Fruit fly (Drosophila melanogaster) whole organism, wandering third instar larva: ENCODE data around the gene CG6345.
A peak's percentile ranks its signal among the peaks of the same experiment; 100 is the strongest.

ENCODE experiments used
- Abd-B ChIP-seq: fragments of >200 bp; optimal IDR thresholded peaks from 2 replicates; lab custom pipeline; 2017; ENCODE audit warnings: missing biosample characterization, missing genetic modification characterization
- CG32264 ChIP-seq: fragments of 200-800 bp; sonication (Bioruptor generic); optimal IDR thresholded peaks from 2 replicates; lab custom pipeline; 2016; ENCODE audit warnings: missing biosample characterization, missing genetic modification characterization
- CG9705 ChIP-seq: fragments of 200-800 bp; sonication (Bioruptor generic); optimal IDR thresholded peaks from 2 replicates; lab custom pipeline; 2018; ENCODE audit warnings: missing biosample characterization, mild to moderate bottlenecking, missing genetic modification characterization
- CrebA ChIP-seq: fragments of 200-800 bp; sonication (Bioruptor generic); optimal IDR thresholded peaks from 2 replicates; lab custom pipeline; 2016; ENCODE audit warnings: missing biosample characterization, mild to moderate bottlenecking, missing genetic modification characterization, borderline replicate concordance
- Dfd ChIP-seq: fragments of >200 bp; optimal IDR thresholded peaks from 2 replicates; lab custom pipeline; 2017; ENCODE audit warnings: missing biosample characterization, missing genetic modification characterization
- Dif ChIP-seq: fragments of 200-275, 200-300 bp; sonication (Bioruptor generic); optimal IDR thresholded peaks from 2 replicates; lab custom pipeline; 2018; ENCODE audit warnings: missing biosample characterization, missing genetic modification characterization; ENCODE audit not compliant: partially characterized antibody
- GATAd ChIP-seq: sonication (Bioruptor generic); optimal IDR thresholded peaks from 2 replicates; lab custom pipeline; 2016; ENCODE audit warnings: missing biosample characterization, missing genetic modification characterization
- HLH106 ChIP-seq: fragments of 200-800 bp; optimal IDR thresholded peaks from 3 replicates; lab custom pipeline; 2019; ENCODE audit warnings: missing biosample characterization, mild to moderate bottlenecking, missing genetic modification characterization, moderate library complexity
- Hnf4 ChIP-seq: fragments of 200-800 bp; sonication (Bioruptor generic); optimal IDR thresholded peaks from 2 replicates; lab custom pipeline; 2016; ENCODE audit warnings: missing biosample characterization, mild to moderate bottlenecking, missing genetic modification characterization
- Jra ChIP-seq: sonication (Bioruptor generic); optimal IDR thresholded peaks from 2 replicates; lab custom pipeline; 2016; ENCODE audit warnings: missing biosample characterization, missing genetic modification characterization
- Mio ChIP-seq: sonication (Bioruptor generic); optimal IDR thresholded peaks from 2 replicates; lab custom pipeline; 2016; ENCODE audit warnings: missing biosample characterization, missing genetic modification characterization
- Myc ChIP-seq: fragments of >200 bp; optimal IDR thresholded peaks from 2 replicates; lab custom pipeline; 2017
- N ChIP-seq: fragments of >200 bp; optimal IDR thresholded peaks from 2 replicates; lab custom pipeline; 2018; ENCODE audit warnings: missing biosample characterization, missing external identifiers, missing genetic modification characterization
- Rel ChIP-seq, 2 experiments: fragments of 200-800 bp; sonication (Bioruptor generic) in 1 of 2; optimal IDR thresholded peaks; 2 replicates in 1 of 2; 3 replicates in 1 of 2; lab custom pipeline; 2016 to 2019; ENCODE audit warnings: mild to moderate bottlenecking in 2 of 2, missing biosample characterization in 2 of 2, missing genetic modification characterization in 2 of 2, moderate library complexity in 1 of 2
- Vsx2 ChIP-seq: fragments of 200-300, 225-300 bp; sonication (Bioruptor generic); optimal IDR thresholded peaks from 2 replicates; lab custom pipeline; 2018; ENCODE audit warnings: missing biosample characterization, missing genetic modification characterization; ENCODE audit not compliant: partially characterized antibody
- br ChIP-seq: fragments of 200-800 bp; sonication (Bioruptor generic); optimal IDR thresholded peaks from 2 replicates; lab custom pipeline; 2016; ENCODE audit warnings: missing biosample characterization, missing genetic modification characterization
- brk ChIP-seq: fragments of 200-800 bp; sonication (Bioruptor generic); optimal IDR thresholded peaks from 2 replicates; lab custom pipeline; 2016; ENCODE audit warnings: missing biosample characterization, mild to moderate bottlenecking, missing genetic modification characterization
- dl ChIP-seq, 2 experiments: fragments of 175-275, 200-275 bp in 1 of 2; fragments of 200-275 bp in 1 of 2; sonication (Bioruptor generic); optimal IDR thresholded peaks; lab custom pipeline; 2018; ENCODE audit warnings: mild to moderate bottlenecking in 2 of 2, missing biosample characterization in 2 of 2, missing genetic modification characterization in 2 of 2, moderate library complexity in 2 of 2; ENCODE audit not compliant: partially characterized antibody in 2 of 2, insufficient read depth in 1 of 2
- dmrt93B ChIP-seq: fragments of 200-800 bp; sonication (Bioruptor generic); optimal IDR thresholded peaks from 2 replicates; lab custom pipeline; 2018; ENCODE audit warnings: missing biosample characterization, mild to moderate bottlenecking, missing genetic modification characterization
- dsf ChIP-seq: sonication (Bioruptor generic); optimal IDR thresholded peaks from 2 replicates; lab custom pipeline; 2016; ENCODE audit warnings: missing biosample characterization, missing genetic modification characterization, borderline replicate concordance
- ey ChIP-seq: fragments of 200-800 bp; sonication (Bioruptor generic); optimal IDR thresholded peaks from 2 replicates; lab custom pipeline; 2016; ENCODE audit warnings: missing biosample characterization, missing genetic modification characterization
- foxo ChIP-seq, 2 experiments: fragments of 200-800 bp; sonication (Bioruptor generic); optimal IDR thresholded peaks; 2 replicates in 1 of 2; 3 replicates in 1 of 2; lab custom pipeline; 2016 to 2017; ENCODE audit warnings: missing biosample characterization in 2 of 2, missing genetic modification characterization in 2 of 2
- fru ChIP-seq: fragments of 200-800 bp; sonication (Bioruptor generic); optimal IDR thresholded peaks from 3 replicates; lab custom pipeline; 2016; ENCODE audit warnings: missing biosample characterization, mild to moderate bottlenecking, missing genetic modification characterization
- h ChIP-seq: fragments of 200-800 bp; sonication (Bioruptor generic); optimal IDR thresholded peaks from 3 replicates; lab custom pipeline; 2016; ENCODE audit warnings: missing biosample characterization, mild to moderate bottlenecking, missing genetic modification characterization
- jim ChIP-seq: fragments of 175-275, 200-325 bp; sonication (Bioruptor generic); optimal IDR thresholded peaks from 2 replicates; lab custom pipeline; 2016; ENCODE audit warnings: missing biosample characterization, mild to moderate bottlenecking, missing genetic modification characterization
- lola ChIP-seq: fragments of >200 bp; optimal IDR thresholded peaks from 2 replicates; lab custom pipeline; 2017; ENCODE audit warnings: missing biosample characterization, missing genetic modification characterization
- pan ChIP-seq: fragments of >200 bp; optimal IDR thresholded peaks from 2 replicates; lab custom pipeline; 2017
- psq ChIP-seq: fragments of 200-800 bp; sonication (Bioruptor generic); optimal IDR thresholded peaks from 3 replicates; lab custom pipeline; 2017; ENCODE audit warnings: missing biosample characterization, mild to moderate bottlenecking, missing genetic modification characterization, moderate library complexity
- rgr ChIP-seq: fragments of 200-800 bp; sonication (Bioruptor generic); optimal IDR thresholded peaks from 3 replicates; lab custom pipeline; 2016; ENCODE audit warnings: missing biosample characterization, mild to moderate bottlenecking, missing genetic modification characterization
- sage ChIP-seq: fragments of 200-800 bp; sonication (Bioruptor generic); optimal IDR thresholded peaks from 2 replicates; lab custom pipeline; 2016; ENCODE audit warnings: missing biosample characterization, mild to moderate bottlenecking, missing genetic modification characterization
- sv ChIP-seq: fragments of 200-800 bp; sonication (Bioruptor generic); optimal IDR thresholded peaks from 3 replicates; lab custom pipeline; 2016; ENCODE audit warnings: missing biosample characterization, missing genetic modification characterization
- tai ChIP-seq: sonication (Bioruptor generic); optimal IDR thresholded peaks from 2 replicates; lab custom pipeline; 2016; ENCODE audit warnings: missing biosample characterization, missing genetic modification characterization
- usp ChIP-seq: fragments of >200 bp; optimal IDR thresholded peaks from 2 replicates; lab custom pipeline; 2017; ENCODE audit warnings: missing biosample characterization, missing genetic modification characterization
- woc ChIP-seq: sonication (Bioruptor generic); optimal IDR thresholded peaks from 2 replicates; lab custom pipeline; 2016; ENCODE audit warnings: missing biosample characterization, mild to moderate bottlenecking, missing genetic modification characterization

The CG6345 gene

DNA sequence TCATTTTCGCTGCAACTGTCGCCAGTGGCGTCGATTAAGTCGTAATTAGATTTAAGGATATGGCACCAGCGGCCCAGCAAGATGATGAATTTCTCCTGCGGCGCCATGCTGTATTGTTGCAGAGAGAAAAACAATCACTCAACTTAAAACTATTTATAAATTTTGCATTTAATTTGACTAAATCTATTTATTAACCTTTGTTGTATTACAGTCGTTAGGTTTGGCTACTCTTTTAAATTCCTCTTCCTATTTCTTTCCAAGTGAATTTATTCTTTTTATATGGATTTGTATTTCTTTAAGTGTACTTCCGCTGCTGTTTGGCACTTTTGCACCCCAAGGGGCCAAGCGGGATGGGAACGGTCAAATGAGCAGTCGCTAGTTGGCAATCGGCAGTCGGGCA, 33.1 kb upstream of the CG6345 start:
- TF ChIP-seq Jra (GFP tag; lab: Kevin White, UChicago) (no peak), Mio (GFP tag; lab: Kevin White, UChicago) (no peak), N (GFP tag; lab: Kevin White, UChicago) (no peak), dmrt93B (GFP tag; lab: Kevin White, UChicago) (no peak), foxo (GFP tag; optimal IDR thresholded peaks at IDR 0.05; lab: Kevin White, UChicago) (peak in 1 of 2 experiments; percentile 26)

DNA sequence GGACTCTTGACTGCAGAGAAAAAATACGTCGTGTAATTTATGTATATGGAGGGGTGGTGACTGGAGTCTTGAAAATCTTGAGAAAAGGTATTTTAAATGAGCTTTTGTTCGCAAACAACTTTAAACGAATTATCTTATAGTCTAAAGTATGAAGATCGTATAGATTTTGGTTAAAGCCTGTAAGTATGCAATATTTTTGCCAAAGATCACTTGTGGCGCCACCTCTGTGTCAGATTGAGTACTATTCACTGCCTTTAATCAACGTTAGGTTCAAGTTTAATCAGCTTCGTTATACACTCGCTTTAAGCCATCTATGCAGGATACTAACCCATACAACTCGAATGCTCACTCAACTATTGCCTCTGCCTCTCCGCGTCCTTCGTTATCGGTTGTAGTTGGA, 21.1 kb upstream of the CG6345 start:
- no peak for TF ChIP-seq dsf
- peak; percentile 52 for TF ChIP-seq Myc (lab: Kevin White, UChicago)
- no peak for TF ChIP-seq dl (GFP tag; optimal IDR thresholded peaks at IDR 0.05; lab: Kevin White, UChicago; ENCODE audit: insufficient read depth in 1 of 2, partially characterized antibody in 2 of 2)
- no peak for TF ChIP-seq Vsx2 (GFP tag; lab: Kevin White, UChicago)
- no peak for TF ChIP-seq Hnf4 (GFP tag; lab: Kevin White, UChicago)
- no peak for TF ChIP-seq pan
- TF ChIP-seq Abd-B (GFP tag; lab: Kevin White, UChicago) = no peak
- no peak for TF ChIP-seq jim (GFP tag; lab: Kevin White, UChicago)
- TF ChIP-seq, all 38 proteins: peak for 1

DNA sequence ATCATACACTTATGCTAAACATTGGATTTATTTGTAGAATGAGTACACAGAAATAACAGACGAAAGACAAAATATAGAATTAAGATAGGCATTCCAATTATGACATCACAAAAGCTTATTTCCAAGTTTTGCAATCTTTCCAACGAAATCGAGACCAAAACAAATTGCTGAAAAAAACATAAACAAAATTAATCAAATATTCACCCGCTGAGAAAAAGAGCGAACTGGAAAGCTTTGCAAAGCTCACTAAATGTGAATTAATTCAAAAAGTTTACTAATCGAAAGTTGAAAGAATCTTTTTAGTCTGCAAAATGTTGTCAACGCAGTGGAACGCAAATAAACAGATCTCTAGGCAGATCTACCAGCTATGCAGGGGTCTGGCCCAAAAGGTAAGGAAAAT, 18.6 kb upstream of the CG6345 start, which contains the start of gene Cyp12e1:
Gene Cyp12e1, plus strand, starts transcription at position 301 of the 400 bp plus-strand sequence.
- TF ChIP-seq CrebA (GFP tag; lab: Kevin White, UChicago) (peak; percentile 53), CG9705 (GFP tag; lab: Kevin White, UChicago) (no peak), N (GFP tag; lab: Kevin White, UChicago) (no peak)

DNA sequence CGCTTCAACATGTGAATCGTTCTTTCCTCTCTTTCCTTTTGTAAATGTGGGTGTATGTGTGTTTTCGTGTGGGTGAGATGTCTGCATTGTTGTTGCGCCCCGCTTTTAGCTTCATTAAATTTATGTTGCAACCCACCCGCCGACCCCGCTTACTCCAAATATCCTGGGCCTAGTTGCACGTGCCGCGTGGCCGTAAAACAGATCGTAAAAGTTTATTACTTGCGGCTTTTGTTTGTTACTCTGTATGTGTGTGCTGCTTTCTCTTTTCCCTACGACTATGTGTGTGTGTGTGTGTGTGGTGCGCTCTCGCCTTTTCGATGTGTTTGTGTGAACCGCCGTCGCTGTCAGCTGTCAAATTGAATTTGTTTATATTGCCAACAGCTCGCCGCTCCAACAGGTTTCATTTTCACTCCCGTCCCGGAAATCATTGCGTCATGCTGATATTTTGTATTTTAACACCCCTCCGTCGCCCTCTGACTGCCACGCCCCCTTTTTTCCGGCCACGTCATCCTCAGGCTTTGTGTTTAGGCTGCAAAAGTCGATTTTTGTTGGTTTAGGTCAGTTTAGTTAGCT, 17.6 kb upstream of the CG6345 start:
- TF ChIP-seq Dfd (GFP tag; lab: Kevin White, UChicago) (peak; percentile 61), Jra (GFP tag; lab: Kevin White, UChicago) (no peak)

DNA sequence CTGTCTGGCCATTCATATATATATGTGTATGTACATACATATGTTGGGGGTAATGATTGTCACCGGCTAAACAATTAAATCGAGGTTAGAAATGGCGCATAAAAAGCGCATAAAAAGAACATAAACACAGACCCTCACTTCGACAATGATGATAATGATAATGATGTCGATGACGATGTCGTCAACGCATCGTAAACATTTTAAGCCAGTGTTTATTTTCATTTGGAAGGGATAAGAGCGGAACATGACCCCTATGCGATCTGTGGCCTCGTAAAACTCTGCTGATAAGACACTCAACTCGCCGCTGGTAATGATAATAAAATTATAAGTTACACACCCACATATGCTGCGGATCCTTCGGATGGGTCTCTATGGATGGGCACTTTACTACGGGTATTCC, 15.2 kb upstream of the CG6345 start:
- no peak for TF ChIP-seq foxo (GFP tag; optimal IDR thresholded peaks at IDR 0.05; lab: Kevin White, UChicago)
- TF ChIP-seq ey (GFP tag; lab: Kevin White, UChicago) = no peak
- no peak for TF ChIP-seq CG9705 (GFP tag; lab: Kevin White, UChicago)
- TF ChIP-seq HLH106 (tag; lab: Kevin White, UChicago) = no peak
- TF ChIP-seq woc (GFP tag; lab: Kevin White, UChicago) = no peak
- no peak for TF ChIP-seq jim (GFP tag; lab: Kevin White, UChicago)
- TF ChIP-seq fru = no peak
- TF ChIP-seq h = no peak
- no peak for TF ChIP-seq Dif (GFP tag; lab: Kevin White, UChicago)
- TF ChIP-seq CG32264 = no peak
- no peak for TF ChIP-seq Mio (GFP tag; lab: Kevin White, UChicago)
- no peak for TF ChIP-seq sv (GFP tag; lab: Kevin White, UChicago)
- no peak for TF ChIP-seq psq (GFP tag; lab: Kevin White, UChicago)
- TF ChIP-seq dmrt93B (GFP tag; lab: Kevin White, UChicago) = no peak
- no peak for TF ChIP-seq GATAd (GFP tag; lab: Kevin White, UChicago)
- no peak for TF ChIP-seq usp (GFP tag; lab: Kevin White, UChicago)
- TF ChIP-seq lola (GFP tag; lab: Kevin White, UChicago) = no peak

DNA sequence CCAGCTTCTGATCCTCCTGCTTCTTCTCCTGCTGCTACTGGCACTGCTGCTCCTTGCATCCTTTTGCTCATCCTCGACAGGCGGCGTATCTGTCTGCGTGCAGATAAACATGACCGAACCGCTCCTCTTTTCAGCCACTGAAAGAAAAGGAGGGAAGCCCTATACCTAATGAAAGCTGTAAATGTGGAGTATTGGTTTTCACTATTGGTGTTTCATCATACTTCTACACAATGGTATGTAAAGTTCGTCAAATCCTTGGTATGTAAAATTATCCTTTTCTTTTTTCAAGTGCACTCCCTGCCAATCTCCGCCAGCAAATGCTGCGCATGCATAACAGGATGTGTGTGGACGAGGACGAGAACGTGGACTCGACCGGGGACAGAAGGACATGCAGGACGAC, 12.5 kb upstream of the CG6345 start, which contains the start of gene CG46270:
Gene CG46270, minus strand, starts transcription at position 101 of the 400 bp plus-strand sequence.
- TF ChIP-seq tai (GFP tag; lab: Kevin White, UChicago) (no peak), usp (GFP tag; lab: Kevin White, UChicago) (no peak), h (no peak), CG32264 (no peak), Rel (GFP tag; optimal IDR thresholded peaks at IDR 0.05; lab: Kevin White, UChicago) (no peak), Rel (tag; optimal IDR thresholded peaks at IDR 0.05; lab: Kevin White, UChicago) (no peak), dl (GFP tag; optimal IDR thresholded peaks at IDR 0.05; lab: Kevin White, UChicago; ENCODE audit: insufficient read depth in 1 of 2, partially characterized antibody in 2 of 2) (no peak), br (GFP tag; lab: Kevin White, UChicago) (no peak), rgr (no peak), CG9705 (GFP tag; lab: Kevin White, UChicago) (no peak), sage (no peak), dsf (no peak), ey (GFP tag; lab: Kevin White, UChicago) (no peak), Jra (GFP tag; lab: Kevin White, UChicago) (no peak), N (GFP tag; lab: Kevin White, UChicago) (no peak), jim (GFP tag; lab: Kevin White, UChicago) (no peak), brk (GFP tag; lab: Kevin White, UChicago) (no peak), fru (no peak), Dfd (GFP tag; lab: Kevin White, UChicago) (no peak)
